Worm (Caenorhabditis elegans) whole organism, late embryonic: ENCODE data around the gene nlp-36.

ENCODE experiments used
- ama-1 ChIP-seq: fragments of 150-350 bp; optimal IDR thresholded peaks from 2 replicates; lab custom pipeline; 2014
- fkh-10 ChIP-seq: fragments of 150-350 bp; optimal IDR thresholded peaks from 2 replicates; lab custom pipeline; 2014; ENCODE audit warnings: missing biosample characterization, missing genetic modification reagents, missing genetic modification characterization

ce11 chrIII:9488431-9488830 is at the start of gene nlp-36:
- TF ChIP-seq ama-1 (lab: Kevin White, UChicago), result no peak
- no peak for TF ChIP-seq fkh-10 (GFP tag; lab: Kevin White, UChicago)
